Fruit fly (Drosophila melanogaster): ENCODE measurements around the gene osi.

Gene osi

dm6 chr2L:16888574-16889376, 1.0 kb upstream of the osi start:
- peak in 1 of 2 experiments; percentile 42 for TF ChIP-seq ss (GFP tag; optimal IDR thresholded peaks at IDR 0.05)
- TF ChIP-seq CG6276 (GFP tag; optimal IDR thresholded peaks at IDR 0.05): no peak
- TF ChIP-seq CG31627 (GFP tag; optimal IDR thresholded peaks at IDR 0.05): no peak
- TF ChIP-seq Gug (GFP tag; IDR thresholded peaks at IDR 0.05): no peak
- TF ChIP-seq spab (GFP tag; optimal IDR thresholded peaks at IDR 0.05): no peak
- no peak for TF ChIP-seq salr (GFP tag; optimal IDR thresholded peaks at IDR 0.05)
- no peak for TF ChIP-seq CG8319 (GFP tag; optimal IDR thresholded peaks at IDR 0.05)
- no peak for TF ChIP-seq CG15336 (GFP tag; IDR thresholded peaks at IDR 0.05)
- TF ChIP-seq Hr38 (GFP tag; optimal IDR thresholded peaks at IDR 0.05): no peak
- TF ChIP-seq CG9139 (GFP tag; optimal IDR thresholded peaks at IDR 0.05): no peak
- TF ChIP-seq Eip93F (GFP tag; optimal IDR thresholded peaks at IDR 0.05): no peak
- no peak for TF ChIP-seq CG32006 (GFP tag; optimal IDR thresholded peaks at IDR 0.05)
- no peak for TF ChIP-seq CG11902 (GFP tag; optimal IDR thresholded peaks at IDR 0.05)
- no peak for TF ChIP-seq CG6792 (GFP tag; optimal IDR thresholded peaks at IDR 0.05)
- TF ChIP-seq Hr39 (GFP tag; optimal IDR thresholded peaks at IDR 0.05): no peak
- TF ChIP-seq CG3032 (tag; optimal IDR thresholded peaks at IDR 0.05): no peak
- no peak for TF ChIP-seq Met (GFP tag; optimal IDR thresholded peaks at IDR 0.05)
- no peak for TF ChIP-seq cyc (GFP tag; optimal IDR thresholded peaks at IDR 0.05)
- TF ChIP-seq pdm3 (GFP tag; optimal IDR thresholded peaks at IDR 0.05): no peak
- no peak for TF ChIP-seq CG8119 (GFP tag; IDR thresholded peaks at IDR 0.05)
- no peak for TF ChIP-seq CG6854 (GFP tag; optimal IDR thresholded peaks at IDR 0.05)
- TF ChIP-seq Hr4 (GFP tag; optimal IDR thresholded peaks at IDR 0.05): no peak
- no peak for TF ChIP-seq Sox15 (GFP tag; optimal IDR thresholded peaks at IDR 0.05)
- peak; percentile 59 for TF ChIP-seq vri (GFP tag; optimal IDR thresholded peaks at IDR 0.05)
- TF ChIP-seq dsx (GFP tag; optimal IDR thresholded peaks at IDR 0.05; ENCODE audit: poor library complexity, severe bottlenecking): peak; percentile 30
- TF ChIP-seq CG7368 (GFP tag; optimal IDR thresholded peaks at IDR 0.05): no peak
- TF ChIP-seq Smox (GFP tag; optimal IDR thresholded peaks at IDR 0.05): no peak
- TF ChIP-seq eg (GFP tag; IDR thresholded peaks at IDR 0.05): no peak
- no peak for TF ChIP-seq fkh (GFP tag; optimal IDR thresholded peaks at IDR 0.05)
- TF ChIP-seq CG34406 (GFP tag; optimal IDR thresholded peaks at IDR 0.05): no peak
- no peak for TF ChIP-seq CG1621 (tag; optimal IDR thresholded peaks at IDR 0.05)
- TF ChIP-seq OdsH (GFP tag; optimal IDR thresholded peaks at IDR 0.05): no peak
- TF ChIP-seq CG8632 (GFP tag; optimal IDR thresholded peaks at IDR 0.05): no peak
- no peak for TF ChIP-seq CG11294 (GFP tag; IDR thresholded peaks at IDR 0.05)
- no peak for TF ChIP-seq CG10631 (GFP tag; optimal IDR thresholded peaks at IDR 0.05)
- TF ChIP-seq CG11762 (GFP tag; optimal IDR thresholded peaks at IDR 0.05; ENCODE audit: insufficient read depth): no peak
- no peak for TF ChIP-seq CG3919 (GFP tag; optimal IDR thresholded peaks at IDR 0.05)
- TF ChIP-seq fd85E (GFP tag; optimal IDR thresholded peaks at IDR 0.05): no peak
- TF ChIP-seq achi (GFP tag; optimal IDR thresholded peaks at IDR 0.05): no peak
- TF ChIP-seq dac (GFP tag; optimal IDR thresholded peaks at IDR 0.05): no peak
- no peak for TF ChIP-seq Sox102F (GFP tag; optimal IDR thresholded peaks at IDR 0.05)
- no peak for TF ChIP-seq CG10669 (GFP tag; optimal IDR thresholded peaks at IDR 0.05)
- TF ChIP-seq Blimp-1 (GFP tag; optimal IDR thresholded peaks at IDR 0.05): no peak
- no peak for TF ChIP-seq Lpt (GFP tag; optimal IDR thresholded peaks at IDR 0.05)
- TF ChIP-seq Ets21C (GFP tag; optimal IDR thresholded peaks at IDR 0.05): no peak
- TF ChIP-seq CG6808 (GFP tag; optimal IDR thresholded peaks at IDR 0.05): no peak
- 0 out of 3 replicates have a peak, but pooled peaks have one; percentile 44 for TF ChIP-seq CG6163 (GFP tag; IDR thresholded peaks at IDR 0.05)
- peak; percentile 99 for TF ChIP-seq svp (GFP tag)
- TF ChIP-seq CG16779 (tag; optimal IDR thresholded peaks at IDR 0.05): no peak
- peak; percentile 67 for TF ChIP-seq Eip78C (GFP tag)
- no peak for TF ChIP-seq lz (GFP tag; optimal IDR thresholded peaks at IDR 0.05)
